Worm (Caenorhabditis elegans) whole organism, L1 larva: ENCODE data around the gene ceh-37.

Experiments used
- C16A3.4 ChIP-seq: fragments of 150-350 bp; optimal IDR thresholded peaks from 2 replicates; lab custom pipeline; 2014; ENCODE audit warnings: missing biosample characterization, missing genetic modification characterization
- F16B12.6 ChIP-seq: fragments of 150-350 bp; optimal IDR thresholded peaks from 2 replicates; lab custom pipeline; 2014; ENCODE audit warnings: missing biosample characterization, missing genetic modification characterization
- alr-1 ChIP-seq: fragments of 200-800 bp; sonication (Bioruptor generic); optimal IDR thresholded peaks from 2 replicates; lab custom pipeline; 2018; ENCODE audit warnings: borderline replicate concordance, mild to moderate bottlenecking, missing genetic modification characterization, missing compliant biosample characterization
- aly-2 ChIP-seq: fragments of 150-350 bp; optimal IDR thresholded peaks from 2 replicates; lab custom pipeline; 2014; ENCODE audit warnings: missing biosample characterization, missing genetic modification characterization
- ceh-8 ChIP-seq: fragments of 200-800 bp; sonication (Bioruptor generic); optimal IDR thresholded peaks from 2 replicates; lab custom pipeline; 2018; ENCODE audit warnings: mild to moderate bottlenecking, missing genetic modification characterization, moderate library complexity, missing compliant biosample characterization
- ceh-82 ChIP-seq, 3 experiments: fragments of 150-350 bp in 1 of 3; sonication (generic microtip) in 2 of 3; optimal IDR thresholded peaks; 2 replicates each; lab custom pipeline; 2014 to 2017; ENCODE audit warnings: missing biosample characterization in 3 of 3, missing genetic modification characterization in 3 of 3
- dsc-1 ChIP-seq: sonication (generic microtip); optimal IDR thresholded peaks from 2 replicates; lab custom pipeline; 2016; ENCODE audit warnings: mild to moderate bottlenecking, missing genetic modification characterization, missing compliant biosample characterization
- efl-1 ChIP-seq, 4 experiments: fragments of 150-350 bp; optimal IDR thresholded peaks in 3 of 4; peaks in 1 of 4; 1 replicate in 1 of 4; 2 replicates in 3 of 4; lab custom pipeline; 2014; ENCODE audit warnings: missing biosample characterization in 2 of 4, missing genetic modification characterization in 2 of 4, missing genetic modification reagents in 2 of 4
- efl-3 ChIP-seq: fragments of 200-800 bp; sonication (Bioruptor generic); optimal IDR thresholded peaks from 2 replicates; lab custom pipeline; 2018; ENCODE audit warnings: mild to moderate bottlenecking, missing genetic modification characterization, missing compliant biosample characterization
- egl-27 ChIP-seq, 2 experiments: fragments of 150-350 bp in 1 of 2; sonication (generic microtip); optimal IDR thresholded peaks; 3 replicates each; lab custom pipeline; 2017 to 2018; ENCODE audit warnings: missing biosample characterization in 2 of 2, missing genetic modification characterization in 2 of 2, missing genetic modification reagents in 2 of 2
- elt-2 ChIP-seq: sonication (generic microtip); optimal IDR thresholded peaks from 2 replicates; lab custom pipeline; 2016; ENCODE audit warnings: missing genetic modification characterization, mild to moderate bottlenecking, inconsistent platforms, missing compliant biosample characterization, missing genetic modification reagents
- elt-3 ChIP-seq, 6 experiments: fragments of 150-350 bp in 1 of 6; sonication (generic microtip); optimal IDR thresholded peaks; 2 replicates each; lab custom pipeline; 2017 to 2018; ENCODE audit warnings: missing biosample characterization in 6 of 6, missing genetic modification characterization in 6 of 6, inconsistent platforms in 1 of 6
- fkh-4 ChIP-seq: sonication (generic microtip); optimal IDR thresholded peaks from 2 replicates; lab custom pipeline; 2016; ENCODE audit warnings: missing compliant biosample characterization, missing genetic modification characterization, borderline replicate concordance
- fkh-8 ChIP-seq: sonication (generic microtip); optimal IDR thresholded peaks from 2 replicates; lab custom pipeline; 2016; ENCODE audit warnings: mild to moderate bottlenecking, missing genetic modification characterization, missing compliant biosample characterization
- irx-1 ChIP-seq: sonication (generic microtip); optimal IDR thresholded peaks from 2 replicates; lab custom pipeline; 2016; ENCODE audit warnings: missing genetic modification characterization, missing compliant biosample characterization
- isw-1 ChIP-seq: fragments of 200-800 bp; sonication (Bioruptor generic); IDR thresholded peaks from 2 replicates; pipeline ENCODE4 v1.3.6; 2022; ENCODE audit warnings: missing genetic modification characterization, missing compliant biosample characterization
- lin-14 ChIP-seq: fragments of 200-800 bp; sonication (Bioruptor generic); optimal IDR thresholded peaks from 2 replicates; lab custom pipeline; 2018; ENCODE audit warnings: mild to moderate bottlenecking, missing genetic modification characterization, moderate library complexity, missing compliant biosample characterization
- lin-15B ChIP-seq: fragments of 150-350 bp; sonication (generic microtip); optimal IDR thresholded peaks from 3 replicates; lab custom pipeline; 2014; ENCODE audit warnings: missing biosample characterization, missing genetic modification characterization
- lin-35 ChIP-seq, 2 experiments: fragments of 150-350 bp; optimal IDR thresholded peaks; 2 replicates each; lab custom pipeline; 2014; ENCODE audit warnings: missing biosample characterization in 2 of 2, missing genetic modification characterization in 2 of 2, missing genetic modification reagents in 2 of 2
- lsy-2 ChIP-seq, 2 experiments: fragments of 150-350 bp; optimal IDR thresholded peaks; 2 replicates each; lab custom pipeline; 2014; ENCODE audit warnings: missing biosample characterization in 2 of 2, missing genetic modification characterization in 2 of 2
- mef-2 ChIP-seq: fragments of 150-350 bp; optimal IDR thresholded peaks from 2 replicates; lab custom pipeline; 2014; ENCODE audit warnings: missing biosample characterization, missing genetic modification characterization
- nhr-47 ChIP-seq: sonication (generic microtip); optimal IDR thresholded peaks from 2 replicates; lab custom pipeline; 2016; ENCODE audit warnings: mild to moderate bottlenecking, missing genetic modification characterization, moderate library complexity, missing compliant biosample characterization
- nhr-71 ChIP-seq: sonication (generic microtip); optimal IDR thresholded peaks from 2 replicates; lab custom pipeline; 2016; ENCODE audit warnings: mild to moderate bottlenecking, missing genetic modification characterization, moderate library complexity, missing compliant biosample characterization
- nhr-85 ChIP-seq: sonication (generic microtip); peaks from one replicate; lab custom pipeline; 2016; ENCODE audit warnings: missing genetic modification characterization, inconsistent platforms, missing compliant biosample characterization
- nhr-90 ChIP-seq: sonication (generic microtip); optimal IDR thresholded peaks from 2 replicates; lab custom pipeline; 2016; ENCODE audit warnings: mild to moderate bottlenecking, missing genetic modification characterization, missing compliant biosample characterization; ENCODE audit not compliant: poor library complexity
- pax-3 ChIP-seq: fragments of 200-800 bp; sonication (Bioruptor generic); optimal IDR thresholded peaks from 2 replicates; lab custom pipeline; 2018; ENCODE audit warnings: mild to moderate bottlenecking, missing genetic modification characterization, moderate library complexity, missing compliant biosample characterization
- pqm-1 ChIP-seq: sonication (generic microtip); optimal IDR thresholded peaks from 3 replicates; lab custom pipeline; 2017; ENCODE audit warnings: missing biosample characterization, missing genetic modification characterization
- skn-1 ChIP-seq: fragments of 150-350 bp; optimal IDR thresholded peaks from 2 replicates; lab custom pipeline; 2014; ENCODE audit warnings: missing biosample characterization, missing genetic modification characterization
- snu-23 ChIP-seq: sonication (generic microtip); optimal IDR thresholded peaks from 2 replicates; lab custom pipeline; 2016; ENCODE audit warnings: missing genetic modification characterization, missing compliant biosample characterization
- sox-4 ChIP-seq: sonication (generic microtip); optimal IDR thresholded peaks from 2 replicates; lab custom pipeline; 2016; ENCODE audit warnings: missing genetic modification characterization, missing compliant biosample characterization
- swsn-7 ChIP-seq: sonication (generic microtip); optimal IDR thresholded peaks from 2 replicates; lab custom pipeline; 2016; ENCODE audit warnings: missing genetic modification characterization, missing compliant biosample characterization
- tbx-2 ChIP-seq: sonication (generic microtip); optimal IDR thresholded peaks from 2 replicates; lab custom pipeline; 2016; ENCODE audit warnings: missing genetic modification characterization, missing compliant biosample characterization
- vab-15 ChIP-seq: sonication (generic microtip); optimal IDR thresholded peaks from 2 replicates; lab custom pipeline; 2017; ENCODE audit warnings: missing genotype, mild to moderate bottlenecking, missing genetic modification characterization, missing compliant biosample characterization
- zag-1 ChIP-seq: fragments of 150-350 bp; optimal IDR thresholded peaks from 2 replicates; lab custom pipeline; 2014; ENCODE audit warnings: missing biosample characterization, missing genetic modification characterization
- zip-4 ChIP-seq: fragments of 200-800 bp; sonication (Bioruptor generic); optimal IDR thresholded peaks from 2 replicates; lab custom pipeline; 2018; ENCODE audit warnings: mild to moderate bottlenecking, missing genetic modification characterization, moderate library complexity, missing compliant biosample characterization
- ztf-11 ChIP-seq, 2 experiments: sonication (generic microtip); optimal IDR thresholded peaks; 2 replicates each; lab custom pipeline; 2016 to 2017; ENCODE audit warnings: missing genetic modification characterization in 2 of 2, missing biosample characterization in 1 of 2, missing compliant biosample characterization in 1 of 2

ceh-37 gene

ce11 chrX:14213314-14213713, 5.5 kb upstream of the ceh-37 start:
- TF ChIP-seq irx-1 (tag; lab: Kevin White, UChicago): no peak
- TF ChIP-seq elt-2: peak; percentile 29

DNA sequence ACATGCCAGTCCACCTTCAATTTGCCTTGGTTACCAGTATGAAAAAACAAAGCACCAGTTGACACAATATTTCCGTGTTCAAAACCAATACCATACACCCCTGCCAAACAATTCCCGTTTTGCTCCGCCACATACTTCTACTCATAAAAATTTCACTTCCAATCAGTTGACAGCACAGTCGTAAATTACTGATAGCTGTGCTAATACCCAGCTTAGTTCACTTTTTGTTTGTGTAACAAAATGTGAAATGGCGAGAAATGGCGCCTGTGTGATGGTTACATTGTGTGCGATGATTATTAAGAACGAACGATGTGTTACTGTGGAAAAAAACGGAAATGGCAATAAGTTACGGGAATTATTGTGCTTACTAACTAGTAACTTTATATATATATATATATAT, 1.5 kb downstream of the ceh-37 start:
- TF ChIP-seq pqm-1 (no peak), ceh-82 (tag; optimal IDR thresholded peaks at IDR 0.05; lab: Kevin White, UChicago) (no peak), elt-2 (peak; percentile 49), lin-35 (GFP tag; optimal IDR thresholded peaks at IDR 0.05; lab: Kevin White, UChicago) (peak in 1 of 2 experiments; percentile 16), lin-14 (GFP tag; lab: Kevin White, UChicago) (no peak), efl-1 (optimal IDR thresholded peaks at IDR 0.05; lab: Kevin White, UChicago) (no peak), efl-1 (GFP tag; optimal IDR thresholded peaks at IDR 0.05 in 1 of 2; lab: Kevin White, UChicago) (peak in 1 of 2 experiments; percentile 44), ztf-11 (tag; optimal IDR thresholded peaks at IDR 0.05; lab: Kevin White, UChicago) (no peak), nhr-90 (tag; lab: Kevin White, UChicago) (no peak), lin-15B (tag; lab: Kevin White, UChicago) (no peak)

ce11 chrX:14194251-14194650, 13.5 kb downstream of the ceh-37 start:
- TF ChIP-seq lin-14 (GFP tag; lab: Kevin White, UChicago) (no peak), lin-35 (GFP tag; optimal IDR thresholded peaks at IDR 0.05; lab: Kevin White, UChicago) (peak in 1 of 2 experiments; percentile 26), elt-2 (peak; percentile 84), pax-3 (tag; lab: Kevin White, UChicago) (no peak), lsy-2 (tag; optimal IDR thresholded peaks at IDR 0.05; lab: Kevin White, UChicago) (peak in 1 of 2 experiments; percentile 54)
- TF ChIP-seq, all 84 proteins: peak for 3

ce11 chrX:14186466-14186865, 21.3 kb downstream of the ceh-37 start, which contains the start of gene ceh-36:
Gene ceh-36 (minus strand): TSS chrX:14186566.
- no peak for TF ChIP-seq zip-4 (GFP tag; lab: Kevin White, UChicago)
- no peak for TF ChIP-seq swsn-7
- TF ChIP-seq fkh-4 (tag; lab: Kevin White, UChicago): no peak
- no peak for TF ChIP-seq dsc-1 (tag; lab: Kevin White, UChicago)
- TF ChIP-seq F16B12.6 (tag; lab: Kevin White, UChicago): no peak
- no peak for TF ChIP-seq isw-1 (GFP tag; lab: Robert Waterston, UW)
- TF ChIP-seq aly-2 (tag; lab: Kevin White, UChicago): no peak
- TF ChIP-seq lsy-2 (tag; optimal IDR thresholded peaks at IDR 0.05; lab: Kevin White, UChicago): no peak
- TF ChIP-seq pqm-1: no peak
- TF ChIP-seq nhr-85: no peak
- TF ChIP-seq lin-35 (GFP tag; optimal IDR thresholded peaks at IDR 0.05; lab: Kevin White, UChicago): no peak
- no peak for TF ChIP-seq nhr-90 (tag; lab: Kevin White, UChicago)
- no peak for TF ChIP-seq lin-14 (GFP tag; lab: Kevin White, UChicago)
- no peak for TF ChIP-seq efl-3 (GFP tag; lab: Kevin White, UChicago)

DNA sequence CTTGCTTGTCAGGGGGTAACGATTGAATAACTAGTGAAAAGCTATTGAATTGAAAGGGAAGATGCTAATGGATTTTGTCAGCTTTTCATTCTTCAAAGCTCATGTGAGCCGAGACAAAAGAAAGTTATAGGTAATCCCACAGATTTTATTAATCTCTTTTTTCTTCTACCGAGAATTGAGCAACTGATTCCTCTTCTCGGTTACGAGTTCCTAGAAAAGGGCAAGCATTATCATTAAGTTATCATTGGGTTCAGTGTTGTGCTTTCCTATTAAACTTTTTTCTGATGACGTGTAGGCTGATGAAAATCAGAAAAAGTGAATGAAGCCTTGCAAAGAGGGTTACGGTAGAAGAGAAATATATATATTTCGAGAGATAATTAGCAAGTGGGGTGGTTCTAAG, 22.2 kb downstream of the ceh-37 start:
- no peak for TF ChIP-seq skn-1 (tag; lab: Kevin White, UChicago)
- peak; percentile 23 for TF ChIP-seq fkh-8 (tag; lab: Kevin White, UChicago)
- TF ChIP-seq tbx-2: no peak
- peak; percentile 73 for TF ChIP-seq sox-4 (tag; lab: Kevin White, UChicago)
- TF ChIP-seq fkh-4 (tag; lab: Kevin White, UChicago): peak; percentile 42
- peak; percentile 99 for TF ChIP-seq dsc-1 (tag; lab: Kevin White, UChicago)
- no peak for TF ChIP-seq alr-1 (tag; lab: Kevin White, UChicago)
- no peak for TF ChIP-seq efl-1 (optimal IDR thresholded peaks at IDR 0.05; lab: Kevin White, UChicago)
- no peak for TF ChIP-seq efl-1 (GFP tag; optimal IDR thresholded peaks at IDR 0.05 in 1 of 2; lab: Kevin White, UChicago)
- no peak for TF ChIP-seq nhr-90 (tag; lab: Kevin White, UChicago)
- TF ChIP-seq egl-27 (tag; optimal IDR thresholded peaks at IDR 0.05; lab: Kevin White, UChicago): no peak
- TF ChIP-seq C16A3.4: no peak
- TF ChIP-seq vab-15: no peak
- no peak for TF ChIP-seq ceh-8 (GFP tag; lab: Kevin White, UChicago)
- no peak for TF ChIP-seq ztf-11 (tag; optimal IDR thresholded peaks at IDR 0.05; lab: Kevin White, UChicago)
- TF ChIP-seq nhr-71 (tag; lab: Kevin White, UChicago): peak; percentile 39
- no peak for TF ChIP-seq zag-1 (tag; lab: Kevin White, UChicago)
- TF ChIP-seq swsn-7: no peak
- TF ChIP-seq mef-2 (tag; lab: Kevin White, UChicago): no peak
- no peak for TF ChIP-seq elt-3 (tag; optimal IDR thresholded peaks at IDR 0.05; lab: Kevin White, UChicago)
- TF ChIP-seq pax-3 (tag; lab: Kevin White, UChicago): peak; percentile 84
- no peak for TF ChIP-seq snu-23 (GFP tag; lab: Kevin White, UChicago)
- peak; percentile 38 for TF ChIP-seq nhr-47 (tag; lab: Kevin White, UChicago)
- TF ChIP-seq, all 84 proteins: peak for 7
